Worm (Caenorhabditis elegans) whole organism, mixed stage, embryonic: ENCODE measurements around the gene B0496.1.

Source experiments
- M03D4.4 ChIP-seq: sonication (generic microtip); optimal IDR thresholded peaks from 2 replicates; lab custom pipeline; 2017; ENCODE audit warnings: mild to moderate bottlenecking, missing genetic modification characterization, missing compliant biosample characterization
- bed-3 ChIP-seq: fragments of 200-800 bp; sonication (Bioruptor generic); optimal IDR thresholded peaks from 3 replicates; lab custom pipeline; 2018; ENCODE audit warnings: mild to moderate bottlenecking, missing genetic modification characterization, moderate library complexity, missing compliant biosample characterization
- ceh-39 ChIP-seq: fragments of 150-350 bp; optimal IDR thresholded peaks from 2 replicates; lab custom pipeline; 2014; ENCODE audit warnings: missing biosample characterization, missing genetic modification characterization
- ceh-43 ChIP-seq: fragments of 200-800 bp; sonication (Bioruptor generic); optimal IDR thresholded peaks from 2 replicates; lab custom pipeline; 2018; ENCODE audit warnings: mild to moderate bottlenecking, missing genetic modification characterization, moderate library complexity, missing compliant biosample characterization
- ces-1 ChIP-seq: fragments of 150-350 bp; optimal IDR thresholded peaks from 2 replicates; lab custom pipeline; 2014; ENCODE audit warnings: missing biosample characterization, missing genetic modification reagents, missing genetic modification characterization
- cnd-1 ChIP-seq: fragments of 200-800 bp; sonication (Bioruptor generic); optimal IDR thresholded peaks from 2 replicates; lab custom pipeline; 2018; ENCODE audit warnings: mild to moderate bottlenecking, missing genetic modification characterization, missing compliant biosample characterization
- drap-1 ChIP-seq: fragments of 200-800 bp; sonication (Bioruptor generic); optimal IDR thresholded peaks from 3 replicates; lab custom pipeline; 2018; ENCODE audit warnings: mild to moderate bottlenecking, missing genetic modification characterization, missing compliant biosample characterization
- elt-3 ChIP-seq: fragments of 150-350 bp; optimal IDR thresholded peaks from 2 replicates; lab custom pipeline; 2014; ENCODE audit warnings: missing biosample characterization, missing genetic modification characterization
- flh-1 ChIP-seq: fragments of 200-800 bp; sonication (Bioruptor generic); optimal IDR thresholded peaks from 2 replicates; lab custom pipeline; 2018; ENCODE audit warnings: mild to moderate bottlenecking, missing genetic modification characterization, moderate library complexity, missing compliant biosample characterization
- ham-2 ChIP-seq: fragments of 200-800 bp; sonication (Bioruptor generic); optimal IDR thresholded peaks from 2 replicates; lab custom pipeline; 2018; ENCODE audit warnings: mild to moderate bottlenecking, missing genetic modification characterization, missing compliant biosample characterization
- hlh-1 ChIP-seq: fragments of 150-350 bp; optimal IDR thresholded peaks from 2 replicates; lab custom pipeline; 2014; ENCODE audit warnings: missing biosample characterization, missing genetic modification reagents, missing genetic modification characterization
- lin-13 ChIP-seq: fragments of 150-350 bp; optimal IDR thresholded peaks from 2 replicates; lab custom pipeline; 2014; ENCODE audit warnings: missing biosample characterization, missing genetic modification characterization
- lin-32 ChIP-seq: fragments of 200-800 bp; sonication (Bioruptor generic); optimal IDR thresholded peaks from 2 replicates; lab custom pipeline; 2018; ENCODE audit warnings: mild to moderate bottlenecking, missing genetic modification characterization, missing compliant biosample characterization
- lsy-2 ChIP-seq: fragments of 150-350 bp; optimal IDR thresholded peaks from 2 replicates; lab custom pipeline; 2014; ENCODE audit warnings: missing biosample characterization, missing genetic modification characterization
- mab-5 ChIP-seq: fragments of 150-350 bp; optimal IDR thresholded peaks from 2 replicates; lab custom pipeline; 2014; ENCODE audit warnings: missing biosample characterization, missing genetic modification characterization
- mep-1 ChIP-seq: fragments of 150-350 bp; optimal IDR thresholded peaks from 2 replicates; lab custom pipeline; 2017; ENCODE audit warnings: missing biosample characterization, missing genetic modification reagents, missing genetic modification characterization, inconsistent platforms
- mls-2 ChIP-seq: sonication (generic microtip); optimal IDR thresholded peaks from 2 replicates; lab custom pipeline; 2016; ENCODE audit warnings: mild to moderate bottlenecking, missing genetic modification characterization, moderate library complexity, missing compliant biosample characterization
- nhr-2 ChIP-seq: fragments of 150-350 bp; optimal IDR thresholded peaks from 2 replicates; lab custom pipeline; 2014; ENCODE audit warnings: missing biosample characterization, missing genetic modification characterization
- nhr-237 ChIP-seq: fragments of 150-350 bp; optimal IDR thresholded peaks from 2 replicates; lab custom pipeline; 2014; ENCODE audit warnings: missing biosample characterization, missing genetic modification characterization
- nhr-28 ChIP-seq: fragments of 150-350 bp; optimal IDR thresholded peaks from 2 replicates; lab custom pipeline; 2014; ENCODE audit warnings: missing biosample characterization, missing genetic modification characterization
- pha-4 ChIP-seq: fragments of 150-350 bp; optimal IDR thresholded peaks from 2 replicates; lab custom pipeline; 2018; ENCODE audit warnings: missing biosample characterization, missing genetic modification reagents, missing genetic modification characterization
- sem-2 ChIP-seq: fragments of 200-800 bp; sonication (Bioruptor generic); optimal IDR thresholded peaks from 2 replicates; lab custom pipeline; 2018; ENCODE audit warnings: mild to moderate bottlenecking, missing genetic modification characterization, missing compliant biosample characterization
- snpc-4 ChIP-seq: fragments of 150-350 bp; optimal IDR thresholded peaks from 2 replicates; lab custom pipeline; 2014; ENCODE audit warnings: missing biosample characterization, missing genetic modification characterization
- sptf-1 ChIP-seq: sonication (generic microtip); optimal IDR thresholded peaks from 2 replicates; lab custom pipeline; 2017; ENCODE audit warnings: mild to moderate bottlenecking, missing genetic modification characterization, moderate library complexity, missing compliant biosample characterization
- tbx-8 ChIP-seq: fragments of 200-800 bp; sonication (Bioruptor generic); optimal IDR thresholded peaks from 2 replicates; lab custom pipeline; 2018; ENCODE audit warnings: mild to moderate bottlenecking, missing genetic modification characterization, moderate library complexity, missing compliant biosample characterization
- unc-120 ChIP-seq: sonication (generic microtip); optimal IDR thresholded peaks from 2 replicates; lab custom pipeline; 2017; ENCODE audit warnings: missing genetic modification characterization, missing compliant biosample characterization; ENCODE audit not compliant: poor library complexity, severe bottlenecking
- unc-39 ChIP-seq: fragments of 150-350 bp; optimal IDR thresholded peaks from 2 replicates; lab custom pipeline; 2014; ENCODE audit warnings: missing biosample characterization, missing genetic modification characterization
- unc-62 ChIP-seq: fragments of 150-350 bp; optimal IDR thresholded peaks from 2 replicates; lab custom pipeline; 2014; ENCODE audit warnings: missing biosample characterization, missing genetic modification reagents, missing genetic modification characterization
- ztf-11 ChIP-seq: fragments of 150-350 bp; optimal IDR thresholded peaks from 2 replicates; lab custom pipeline; 2014; ENCODE audit warnings: missing biosample characterization, missing genetic modification characterization

Gene B0496.1

DNA sequence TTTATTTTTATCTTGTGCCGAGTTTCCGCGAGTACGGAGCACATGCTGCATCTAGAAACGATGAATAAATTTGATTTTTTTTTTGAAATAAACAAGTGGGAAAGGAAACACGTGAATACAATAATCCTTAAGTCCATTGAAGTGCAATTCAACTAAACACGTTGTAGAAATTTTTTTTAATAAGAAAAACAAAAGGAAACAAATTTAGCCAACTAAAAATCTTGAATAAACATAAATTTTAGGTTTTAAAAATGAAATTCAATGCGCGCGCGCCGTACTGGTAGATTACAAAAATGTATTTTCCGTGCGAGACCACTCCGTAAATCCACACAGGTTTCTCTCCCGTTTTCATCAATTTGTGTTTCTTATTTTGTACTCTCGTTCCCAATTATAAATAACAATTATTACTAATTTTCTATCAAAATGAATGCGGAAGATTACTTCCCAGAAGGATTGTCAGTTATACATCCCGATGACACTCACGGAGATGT, 27.1 kb downstream of the B0496.1 start, which contains the start of the genes plk-3 and F55G1.6:
Gene plk-3, minus strand, starts transcription at position 51 of the 491 bp plus-strand sequence.
Gene F55G1.6, plus strand, starts transcription at position 359 of the 491 bp plus-strand sequence.
- TF ChIP-seq bed-3 (GFP tag; lab: Kevin White, UChicago) (no peak), ztf-11 (tag; lab: Kevin White, UChicago) (no peak), nhr-237 (tag; lab: Kevin White, UChicago) (no peak), mab-5 (tag; lab: Kevin White, UChicago) (no peak), unc-62 (GFP tag; lab: Kevin White, UChicago) (no peak)

- TF ChIP-seq M03D4.4 (tag; lab: Kevin White, UChicago) (no peak), mls-2 (tag; lab: Kevin White, UChicago) (no peak), drap-1 (GFP tag; lab: Kevin White, UChicago) (no peak), lin-13 (tag; lab: Kevin White, UChicago) (no peak), snpc-4 (tag; lab: Kevin White, UChicago) (no peak), lin-32 (GFP tag; lab: Kevin White, UChicago) (no peak), ces-1 (GFP tag; lab: Kevin White, UChicago) (no peak), sptf-1 (tag; lab: Kevin White, UChicago) (no peak), cnd-1 (tag; lab: Kevin White, UChicago) (no peak), nhr-28 (tag; lab: Kevin White, UChicago) (no peak), lsy-2 (tag; lab: Kevin White, UChicago) (no peak)
Measured at ce11 chrIV:7474826-7475225, 28.7 kb downstream of the B0496.1 start, which contains the start of gene slc-25A18.2. Gene slc-25A18.2 (plus strand): TSS chrIV:7475041.

ce11 chrIV:7477197-7477596, 31.1 kb downstream of the B0496.1 start, which contains the start of gene pycr-4:
Gene pycr-4 (minus strand): TSS chrIV:7477297.
- no peak for TF ChIP-seq unc-120 (tag; lab: Kevin White, UChicago)
- no peak for TF ChIP-seq lin-13 (tag; lab: Kevin White, UChicago)
- no peak for TF ChIP-seq lsy-2 (tag; lab: Kevin White, UChicago)
- TF ChIP-seq unc-39 (tag; lab: Kevin White, UChicago), result no peak
- no peak for TF ChIP-seq lin-32 (GFP tag; lab: Kevin White, UChicago)

DNA sequence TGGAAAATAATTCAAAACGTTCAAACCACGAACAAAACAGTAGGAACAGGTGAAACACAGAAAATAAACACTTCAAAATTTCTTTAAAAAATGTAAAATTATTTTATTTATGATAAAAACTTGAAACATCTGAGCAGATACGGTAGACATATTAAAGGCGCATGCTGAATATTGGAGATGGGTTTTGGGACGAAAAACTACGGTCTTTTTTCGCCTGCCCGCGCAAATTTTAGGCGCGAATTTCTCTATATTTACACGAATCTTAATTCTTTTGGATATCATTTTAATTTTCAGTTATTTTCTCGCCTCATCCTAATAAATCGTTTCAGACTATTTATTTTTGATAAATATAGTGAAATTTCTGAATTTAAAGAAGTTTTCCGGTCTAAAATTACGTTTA, 31.6 kb downstream of the B0496.1 start:
- no peak for TF ChIP-seq ceh-43
- TF ChIP-seq tbx-8, result no peak
- TF ChIP-seq nhr-2 (tag; lab: Kevin White, UChicago), result no peak
- no peak for TF ChIP-seq lin-13 (tag; lab: Kevin White, UChicago)
- TF ChIP-seq unc-39 (tag; lab: Kevin White, UChicago), result no peak
- no peak for TF ChIP-seq M03D4.4 (tag; lab: Kevin White, UChicago)
- TF ChIP-seq flh-1 (GFP tag; lab: Kevin White, UChicago), result no peak
- no peak for TF ChIP-seq sptf-1 (tag; lab: Kevin White, UChicago)
- TF ChIP-seq ztf-11 (tag; lab: Kevin White, UChicago), result no peak
- TF ChIP-seq pha-4, result no peak
- TF ChIP-seq snpc-4 (tag; lab: Kevin White, UChicago), result no peak
- no peak for TF ChIP-seq ceh-39 (tag; lab: Kevin White, UChicago)
- no peak for TF ChIP-seq drap-1 (GFP tag; lab: Kevin White, UChicago)
- TF ChIP-seq sem-2 (GFP tag; lab: Kevin White, UChicago), result no peak
- TF ChIP-seq hlh-1 (tag; lab: Kevin White, UChicago), result no peak
- TF ChIP-seq ces-1 (GFP tag; lab: Kevin White, UChicago), result no peak
- no peak for TF ChIP-seq mls-2 (tag; lab: Kevin White, UChicago)
- TF ChIP-seq ham-2 (GFP tag; lab: Kevin White, UChicago), result no peak
- no peak for TF ChIP-seq lsy-2 (tag; lab: Kevin White, UChicago)

DNA sequence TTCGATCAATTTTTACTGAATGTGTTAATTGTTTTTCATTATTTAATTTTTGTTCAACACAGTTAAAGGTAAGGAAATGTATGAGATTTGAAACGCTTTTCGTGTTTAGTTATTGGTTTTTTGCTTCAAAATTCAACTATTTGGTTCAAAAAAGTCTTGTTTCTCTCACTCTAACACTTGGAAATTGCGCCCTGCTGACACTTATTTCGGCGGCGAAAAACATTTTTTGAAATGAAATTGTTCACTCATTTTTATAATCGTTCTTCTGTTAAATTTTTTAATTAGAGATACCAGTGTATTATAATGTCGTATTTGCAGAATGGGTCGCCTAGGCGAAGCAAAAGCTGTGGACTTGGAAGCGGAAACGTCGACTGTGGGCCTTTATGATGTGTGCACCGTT, 32.0 kb downstream of the B0496.1 start, which contains the start of gene rod-1:
Gene rod-1, plus strand, starts transcription at position 319 of the 400 bp plus-strand sequence.
- TF ChIP-seq cnd-1 (tag; lab: Kevin White, UChicago), result no peak
- TF ChIP-seq ceh-43, result no peak
- no peak for TF ChIP-seq elt-3
- TF ChIP-seq nhr-28 (tag; lab: Kevin White, UChicago), result no peak
- TF ChIP-seq bed-3 (GFP tag; lab: Kevin White, UChicago), result no peak
- no peak for TF ChIP-seq mls-2 (tag; lab: Kevin White, UChicago)
- TF ChIP-seq mep-1 (tag; lab: Kevin White, UChicago), result no peak
- TF ChIP-seq unc-62 (GFP tag; lab: Kevin White, UChicago), result no peak
- TF ChIP-seq ceh-39 (tag; lab: Kevin White, UChicago), result no peak
- no peak for TF ChIP-seq unc-120 (tag; lab: Kevin White, UChicago)
- no peak for TF ChIP-seq snpc-4 (tag; lab: Kevin White, UChicago)
- TF ChIP-seq drap-1 (GFP tag; lab: Kevin White, UChicago), result no peak
- TF ChIP-seq nhr-237 (tag; lab: Kevin White, UChicago), result no peak
- no peak for TF ChIP-seq lin-13 (tag; lab: Kevin White, UChicago)
- TF ChIP-seq lin-32 (GFP tag; lab: Kevin White, UChicago), result no peak
- TF ChIP-seq tbx-8, result no peak
- TF ChIP-seq ham-2 (GFP tag; lab: Kevin White, UChicago), result no peak
- TF ChIP-seq ztf-11 (tag; lab: Kevin White, UChicago), result no peak
